Fruit fly (Drosophila melanogaster) S2 (cell line): ENCODE results near the gene CycC.

Experiments used
- CG8478 ChIP-seq: fragments of >200 bp; optimal IDR thresholded peaks from 2 replicates; lab custom pipeline; 2018
- CTCF ChIP-seq, 2 experiments: fragments of >200 bp; optimal IDR thresholded peaks; 2 replicates each; lab custom pipeline; 2018

Gene CycC

DNA sequence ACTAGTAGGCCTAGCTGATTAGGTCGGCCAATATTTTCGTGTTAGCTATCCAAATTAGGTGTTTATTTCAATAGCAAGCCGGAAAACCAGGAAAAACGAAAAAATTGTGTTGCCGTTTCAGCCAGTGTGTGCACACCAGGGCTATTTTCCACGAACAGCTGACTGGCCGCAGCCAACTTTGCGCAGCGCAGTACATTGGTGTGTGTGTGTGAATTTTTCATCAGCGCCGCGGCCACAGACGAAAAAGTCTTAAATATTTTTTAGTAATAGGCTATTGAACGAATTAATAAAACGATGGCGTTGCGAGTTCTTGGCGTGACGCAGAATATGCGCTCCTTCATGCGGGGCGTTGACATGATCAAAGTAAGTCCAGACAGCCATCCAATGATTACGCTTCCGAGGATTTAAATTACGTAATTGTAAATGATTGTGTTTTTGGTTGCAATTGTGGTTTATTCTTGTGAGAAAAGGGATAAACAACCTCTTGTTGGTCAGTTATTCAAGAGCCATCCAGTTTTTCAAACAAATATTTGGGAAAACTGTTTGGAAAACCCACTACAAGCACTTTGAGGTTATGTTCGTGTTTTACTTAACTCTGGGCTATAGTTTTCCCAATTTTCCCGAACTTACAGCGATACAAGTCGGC lies at the start of gene CycC, which contains the start of gene UQCR-C1:
TSS of gene CycC (minus strand) at position 142 of the 646 bp plus-strand sequence.
TSS of gene UQCR-C1 (plus strand) at position 168 of the 646 bp plus-strand sequence.
- TF ChIP-seq CG8478 (no peak), CTCF (optimal IDR thresholded peaks at IDR 0.05; lab: Kevin White, UChicago) (no peak)

DNA sequence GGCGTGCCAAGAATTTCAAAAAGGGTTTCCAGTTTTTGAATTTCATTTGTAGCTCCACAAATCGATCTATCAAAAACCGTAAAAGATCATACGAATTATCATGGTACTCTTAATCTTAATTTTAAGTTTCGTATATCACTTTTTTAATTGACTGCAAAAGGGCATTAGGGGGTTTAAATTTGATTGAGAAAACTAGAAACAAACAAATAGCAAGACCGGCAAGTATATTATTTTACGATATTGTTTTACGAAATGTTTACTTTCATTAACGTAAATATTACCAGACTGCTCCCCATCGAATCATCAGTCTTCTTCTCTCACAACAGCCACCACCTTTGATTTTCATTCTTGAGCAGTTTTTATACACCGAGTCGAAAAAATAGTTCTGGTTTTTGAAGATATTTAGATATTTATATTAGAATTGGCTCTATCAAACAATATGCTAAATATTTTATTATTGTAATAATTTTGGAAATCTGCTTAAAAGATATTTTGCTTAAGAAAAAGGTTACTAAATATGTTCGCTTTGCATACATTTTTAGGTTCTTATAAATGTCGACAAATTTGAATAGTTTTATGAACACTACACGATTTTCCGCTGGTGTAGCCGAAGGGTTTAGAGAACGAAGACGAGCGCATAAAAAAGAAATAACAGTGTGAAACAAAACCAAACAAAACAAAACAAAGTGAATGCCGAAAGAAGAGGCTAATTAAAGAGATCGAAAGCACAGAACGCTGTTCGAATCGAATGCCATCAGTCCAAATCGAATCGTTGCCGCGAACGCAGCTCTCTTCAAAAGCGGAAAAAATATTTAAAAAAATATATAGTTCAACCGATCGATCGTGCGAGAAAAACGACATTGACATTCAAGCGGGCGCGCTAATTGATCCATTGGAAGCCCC lies 28.2 kb upstream of the CycC start, which contains the start of gene Sdr:
TSS of gene Sdr (plus strand) at position 702 of the 903 bp plus-strand sequence.
- TF ChIP-seq CG8478 (no peak), CTCF (optimal IDR thresholded peaks at IDR 0.05; lab: Kevin White, UChicago) (no peak)

DNA sequence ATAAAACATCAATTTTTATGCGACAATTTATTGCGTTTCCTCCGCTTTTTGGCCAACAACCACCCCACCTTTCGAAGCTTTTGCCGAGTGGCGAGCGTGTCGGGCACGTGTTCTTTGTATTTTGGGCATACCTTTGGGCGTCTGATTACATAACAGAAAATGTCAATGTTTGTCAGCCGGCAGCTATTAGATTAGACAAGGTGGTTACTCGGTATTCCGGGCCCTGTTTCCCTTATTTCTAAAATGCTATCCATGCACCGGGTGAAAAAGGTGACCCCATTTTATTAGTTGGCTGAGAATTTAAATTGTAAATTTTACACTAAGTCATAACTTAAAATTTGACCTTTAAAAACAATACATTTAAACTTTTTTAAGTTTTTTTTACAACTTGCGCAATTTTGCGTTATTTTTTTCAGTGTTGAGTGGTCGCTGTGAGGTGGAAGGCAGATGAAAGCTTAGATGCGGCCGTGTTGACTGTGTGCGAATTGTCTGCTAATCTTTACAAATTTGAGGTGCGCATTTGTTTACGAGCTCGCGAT lies 22.5 kb upstream of the CycC start:
- TF ChIP-seq CG8478 (no peak), CTCF (optimal IDR thresholded peaks at IDR 0.05; lab: Kevin White, UChicago) (no peak)

DNA sequence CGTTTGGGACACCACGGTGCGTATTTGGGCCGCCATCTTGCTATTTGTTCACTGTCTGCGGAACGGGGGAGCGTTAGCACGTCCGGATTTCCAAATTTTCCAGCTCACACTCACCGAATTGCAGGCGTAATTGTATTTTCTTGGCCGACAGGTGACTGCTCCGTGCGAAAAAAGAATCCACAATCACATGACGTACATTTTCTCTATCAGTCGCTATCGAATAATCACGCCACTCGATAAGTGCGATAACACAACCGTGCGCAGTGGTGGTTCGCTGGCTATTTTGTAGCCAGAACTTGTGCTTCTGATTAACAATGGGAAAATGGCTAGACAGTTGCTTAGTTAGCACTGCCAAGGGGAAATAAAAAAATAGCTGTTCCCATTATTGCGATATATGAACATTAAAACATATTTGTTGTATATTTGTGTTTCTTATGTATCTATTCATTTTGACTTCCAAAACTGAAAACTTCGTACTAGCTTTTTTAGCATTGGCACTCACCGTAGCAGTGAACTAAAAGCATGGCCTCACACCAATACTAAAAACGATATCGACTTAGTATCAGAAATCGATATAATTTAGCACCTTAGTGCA lies 13.9 kb upstream of the CycC start, which contains the start of gene VhaPPA1-1:
TSS of gene VhaPPA1-1 (minus strand) at position 225 of the 595 bp plus-strand sequence.
- TF ChIP-seq CTCF (optimal IDR thresholded peaks at IDR 0.05; lab: Kevin White, UChicago) (peak; percentile 7 to 15), CG8478 (no peak)

DNA sequence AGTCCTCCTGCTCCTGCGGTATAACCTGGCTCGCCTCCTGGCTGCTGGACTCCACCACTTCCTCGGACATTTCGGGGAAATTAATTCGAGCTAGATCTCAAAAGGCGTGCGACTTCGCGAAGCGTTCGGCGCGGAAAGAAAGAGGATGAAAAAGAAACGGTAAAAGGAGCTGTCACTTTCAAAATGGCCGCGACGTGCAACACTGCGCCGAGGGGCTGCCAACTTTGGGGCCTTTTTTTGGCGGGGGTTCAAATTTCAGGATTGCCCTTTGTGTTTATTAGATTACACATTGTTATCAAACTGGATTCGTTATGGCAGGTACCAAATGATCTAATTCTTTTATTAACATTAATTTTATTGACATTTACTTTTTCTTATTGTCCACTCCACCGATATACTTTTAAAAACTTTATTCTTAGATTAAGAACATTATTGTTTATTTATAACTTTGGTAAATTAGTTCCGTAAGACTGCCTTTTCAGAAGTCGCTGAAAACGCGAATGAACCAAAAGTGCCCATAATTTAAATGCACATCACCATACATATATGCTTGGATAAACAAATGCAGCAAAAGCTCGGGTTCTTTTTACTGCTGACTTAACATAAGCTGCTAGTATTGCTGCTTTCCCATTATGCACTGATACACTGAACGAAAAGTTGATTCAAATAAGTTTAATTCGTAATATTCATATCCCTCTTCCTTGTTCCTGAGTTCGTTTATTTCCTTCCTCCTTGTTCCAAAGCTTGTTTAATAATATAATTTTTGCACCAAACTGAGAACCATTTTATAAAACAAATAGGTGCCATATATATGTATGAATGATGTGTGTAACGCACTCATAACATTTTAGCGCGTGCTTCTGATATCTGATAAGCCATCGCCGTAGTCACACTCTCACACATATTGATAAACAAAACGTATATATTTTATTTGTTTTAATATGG lies 11.7 kb upstream of the CycC start, which contains the start of gene RpS5b:
TSS of gene RpS5b (minus strand) at position 156 of the 945 bp plus-strand sequence.
- TF ChIP-seq CG8478 (no peak), CTCF (optimal IDR thresholded peaks at IDR 0.05; lab: Kevin White, UChicago) (no peak)

DNA sequence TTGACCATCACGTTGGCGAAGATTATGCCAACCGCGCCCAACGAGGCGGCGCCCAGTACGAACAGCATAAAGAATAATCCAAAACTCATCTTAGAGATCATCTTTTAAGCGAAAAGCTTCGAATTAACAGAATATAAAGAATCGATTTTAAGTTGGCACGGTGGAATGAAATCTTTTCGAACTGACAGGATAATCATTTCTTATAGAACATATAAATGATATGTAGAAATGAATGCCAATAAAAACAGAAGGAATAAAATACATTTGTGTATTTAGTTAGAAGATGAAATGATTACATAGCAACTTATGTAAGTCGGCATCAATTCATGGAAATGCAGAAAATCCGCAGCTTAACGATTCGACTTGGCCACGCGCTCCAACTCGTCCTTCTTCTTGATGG lies 10.2 kb upstream of the CycC start, which contains the start of gene VhaPPA1-2:
TSS of gene VhaPPA1-2 (minus strand) at position 101 of the 400 bp plus-strand sequence.
- TF ChIP-seq CG8478: no peak
- no peak for TF ChIP-seq CTCF (optimal IDR thresholded peaks at IDR 0.05; lab: Kevin White, UChicago)

DNA sequence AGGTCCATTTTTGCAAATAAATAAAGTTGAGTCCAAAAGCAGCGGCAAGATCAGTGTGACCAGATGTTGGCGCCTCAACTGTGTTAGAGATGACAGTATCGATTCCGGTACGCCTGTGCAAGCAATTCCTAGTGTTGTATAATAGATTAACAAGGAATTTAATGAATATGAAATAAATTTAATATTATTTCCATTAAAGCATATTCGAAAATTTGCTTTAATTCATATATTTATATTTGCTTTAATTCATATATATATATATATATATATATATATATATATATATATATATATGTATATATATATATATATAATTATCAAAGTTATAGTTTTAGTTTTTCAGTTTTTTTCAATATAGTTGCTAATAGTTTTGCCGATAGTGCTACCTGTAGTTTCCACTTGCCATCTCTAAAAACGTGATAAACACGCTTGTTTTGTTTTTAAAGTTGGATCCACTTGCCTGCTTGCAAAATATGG lies 8.3 kb upstream of the CycC start, which contains the start of the genes Nup93-2 and CG3817:
TSS of gene Nup93-2 (minus strand) at position 93 of the 477 bp plus-strand sequence.
TSS of gene CG3817 (plus strand) at position 460 of the 477 bp plus-strand sequence.
- TF ChIP-seq CG8478 (no peak), CTCF (optimal IDR thresholded peaks at IDR 0.05; lab: Kevin White, UChicago) (no peak)

DNA sequence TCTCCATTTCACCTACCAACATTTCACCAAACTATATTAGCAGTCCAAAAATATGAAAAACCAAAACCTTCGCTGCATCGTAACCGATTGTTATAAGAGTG lies 4.6 kb upstream of the CycC start, which contains the start of gene CG14860:
TSS of gene CG14860 (plus strand) at position 2 of the 101 bp plus-strand sequence.
- no peak for TF ChIP-seq CTCF (optimal IDR thresholded peaks at IDR 0.05; lab: Kevin White, UChicago)
- TF ChIP-seq CG8478: no peak

DNA sequence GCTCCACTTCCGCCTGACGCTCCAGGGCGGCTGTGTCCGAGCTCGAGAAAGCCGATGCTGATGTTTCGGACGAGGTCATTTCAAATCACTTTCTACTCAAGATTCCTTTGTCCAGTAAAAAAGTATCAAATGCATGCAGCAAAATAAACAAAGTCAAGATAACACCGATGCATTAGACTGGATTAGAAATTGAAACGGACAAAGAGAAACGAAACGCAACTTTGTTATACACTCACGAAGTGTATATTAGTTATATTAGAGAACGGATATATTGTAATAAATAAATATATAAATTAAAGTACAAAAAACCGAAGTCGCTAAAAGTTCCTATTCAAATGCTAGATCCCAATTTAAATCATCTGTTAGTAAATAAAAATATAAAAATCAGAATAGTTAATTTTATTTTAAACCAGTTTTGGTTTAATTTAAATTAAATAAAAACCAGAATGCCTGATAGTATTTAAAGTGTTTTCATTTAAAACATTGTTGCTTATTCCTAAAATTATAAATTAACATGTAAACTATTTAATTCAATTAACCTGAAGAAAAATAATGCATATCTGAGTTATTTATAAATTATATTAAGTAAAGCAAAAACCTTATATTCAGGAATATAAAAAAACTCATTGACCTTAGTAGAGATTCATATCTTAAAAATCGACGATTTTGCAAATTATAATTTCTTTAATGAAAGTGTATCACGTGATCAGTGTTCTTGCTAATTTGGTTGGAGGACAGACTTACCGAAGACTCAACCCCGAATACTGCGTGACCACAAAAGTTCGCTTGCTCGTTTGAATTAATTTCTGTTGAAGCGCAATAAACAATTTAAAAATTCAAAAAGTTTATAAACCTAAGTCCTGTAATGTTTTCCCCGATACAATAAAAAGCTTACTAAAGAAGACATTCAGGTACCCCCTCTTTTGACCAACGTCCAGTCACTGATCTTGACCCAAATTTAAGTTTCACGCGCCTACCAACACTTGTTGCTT lies 4.1 kb upstream of the CycC start, which contains the start of gene Dph2:
TSS of gene Dph2 (minus strand) at position 164 of the 992 bp plus-strand sequence.
- peak; percentile 5 to 50 for TF ChIP-seq CTCF (optimal IDR thresholded peaks at IDR 0.05; lab: Kevin White, UChicago)
- TF ChIP-seq CG8478: no peak

DNA sequence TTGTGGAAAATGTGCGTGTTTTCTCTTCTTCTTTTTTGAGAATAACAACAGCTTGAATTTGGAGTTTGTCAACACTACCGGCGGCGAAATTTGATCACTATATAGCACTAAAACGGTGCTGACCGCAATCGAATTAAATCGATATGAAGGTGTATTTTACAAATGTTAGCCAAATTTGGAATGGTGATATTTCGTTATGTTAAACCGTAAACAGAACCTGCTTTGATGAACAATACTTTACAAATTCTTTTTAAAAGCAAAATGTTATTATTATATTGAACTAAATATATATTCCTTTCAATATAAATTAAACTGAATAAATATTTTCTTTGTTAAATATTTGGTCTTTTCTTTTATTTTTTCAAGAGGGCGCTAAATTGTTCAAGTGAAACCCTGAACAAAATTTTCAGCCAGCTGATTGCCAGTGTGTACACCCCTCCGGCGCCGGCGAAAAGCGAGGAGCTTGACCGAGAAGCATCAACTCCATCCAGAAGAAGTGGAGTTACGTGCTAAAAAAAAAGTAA lies 3.9 kb downstream of the CycC start, which contains the start of the genes Rrp6, CG33331 and CG33332:
TSS of gene Rrp6 (minus strand) at position 236 of the 524 bp plus-strand sequence.
TSS of gene CG33331 (plus strand) at position 446 of the 524 bp plus-strand sequence.
TSS of gene CG33332 (plus strand) at position 446 of the 524 bp plus-strand sequence.
- TF ChIP-seq CG8478: no peak
- TF ChIP-seq CTCF (optimal IDR thresholded peaks at IDR 0.05; lab: Kevin White, UChicago): no peak

DNA sequence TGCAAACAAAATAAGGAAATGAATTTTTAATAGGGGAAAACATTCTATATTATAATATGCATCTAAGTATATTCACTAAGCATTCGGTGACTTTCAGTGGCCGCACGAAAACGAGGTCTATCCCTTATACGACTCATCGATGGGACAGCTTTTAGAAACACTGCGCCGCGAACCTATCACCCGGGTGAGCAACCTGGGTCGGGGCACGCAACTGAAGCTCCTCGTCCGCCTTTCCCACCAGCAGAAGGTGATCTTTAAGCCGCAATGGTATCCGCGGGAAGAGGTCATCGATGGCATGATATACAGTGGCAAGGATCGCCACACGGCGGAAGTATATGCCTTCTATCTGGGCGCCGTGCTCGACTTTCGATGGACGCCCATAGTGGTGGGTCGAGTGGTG lies 9.1 kb downstream of the CycC start:
- TF ChIP-seq CG8478 (no peak), CTCF (optimal IDR thresholded peaks at IDR 0.05; lab: Kevin White, UChicago) (no peak)

DNA sequence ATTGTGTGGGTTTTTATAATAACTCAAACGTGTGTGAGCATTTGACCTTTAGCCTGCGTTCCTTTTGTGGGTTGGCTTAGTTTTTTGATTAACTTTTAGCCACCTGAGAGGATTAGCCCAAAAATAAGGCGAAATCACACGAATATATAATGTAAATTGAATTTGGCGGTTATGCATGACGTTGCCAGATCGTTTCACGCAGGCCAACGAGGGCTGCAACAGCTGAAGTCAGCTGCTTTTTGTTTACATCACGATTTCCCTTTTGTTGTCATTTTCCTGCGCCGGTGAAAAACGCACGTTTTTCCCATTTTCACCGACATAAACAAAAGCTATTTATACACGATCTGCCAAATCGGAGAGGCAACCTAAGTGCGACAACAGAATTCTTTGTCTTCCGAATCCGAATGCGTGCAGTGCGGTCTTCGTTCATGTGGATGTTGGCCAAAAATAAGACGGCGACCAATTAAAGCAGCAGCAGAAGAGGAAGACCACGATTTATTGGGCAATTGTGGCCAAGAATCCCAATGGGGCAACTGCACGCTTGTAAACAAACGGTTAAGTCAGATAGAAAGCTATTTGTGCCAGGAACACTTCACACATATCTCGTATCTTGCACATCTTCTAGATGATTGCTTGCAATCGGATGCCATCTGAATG lies 10.7 kb downstream of the CycC start, which contains the start of gene CG3631:
TSS of gene CG3631 (plus strand) at position 251 of the 657 bp plus-strand sequence.
- TF ChIP-seq CG8478 (no peak), CTCF (optimal IDR thresholded peaks at IDR 0.05; lab: Kevin White, UChicago) (no peak)
